Worm (Caenorhabditis elegans) whole organism, L3 larva: ENCODE measurements around the gene C09H10.9.
"Not testable (repeated sequence)": the region's sequence is repeated elsewhere in the genome, so short reads cannot be mapped to it uniquely, and the experiment has no call there.

Experiments
- R02D3.7 ChIP-seq: fragments of 150-350 bp; optimal IDR thresholded peaks from 2 replicates; lab custom pipeline; 2014; ENCODE audit warnings: missing biosample characterization, missing genetic modification characterization
- ZK546.5 ChIP-seq: sonication (generic microtip); optimal IDR thresholded peaks from 2 replicates; lab custom pipeline; 2017; ENCODE audit warnings: missing biosample characterization, missing genetic modification characterization
- aly-2 ChIP-seq: fragments of 150-350 bp; optimal IDR thresholded peaks from 2 replicates; lab custom pipeline; 2014; ENCODE audit warnings: missing biosample characterization, missing genetic modification characterization
- ceh-16 ChIP-seq: sonication (generic microtip); optimal IDR thresholded peaks from 2 replicates; lab custom pipeline; 2017; ENCODE audit warnings: missing biosample characterization, missing genetic modification characterization
- ceh-28 ChIP-seq: fragments of 150-350 bp; optimal IDR thresholded peaks from 2 replicates; lab custom pipeline; 2014; ENCODE audit warnings: missing biosample characterization, missing genetic modification reagents, missing genetic modification characterization
- ceh-82 ChIP-seq: fragments of 150-350 bp; optimal IDR thresholded peaks from 2 replicates; lab custom pipeline; 2014; ENCODE audit warnings: missing biosample characterization, missing genetic modification characterization
- ceh-9 ChIP-seq: sonication (generic microtip); optimal IDR thresholded peaks from 2 replicates; lab custom pipeline; 2018; ENCODE audit warnings: missing biosample characterization, missing genetic modification characterization
- egl-27 ChIP-seq: sonication (generic microtip); optimal IDR thresholded peaks from 4 replicates; lab custom pipeline; 2017; ENCODE audit warnings: missing biosample characterization, missing genetic modification reagents, missing genetic modification characterization
- egl-5 ChIP-seq: fragments of 150-350 bp; optimal IDR thresholded peaks from 2 replicates; lab custom pipeline; 2017; ENCODE audit warnings: missing biosample characterization, missing genetic modification reagents, missing genetic modification characterization, inconsistent platforms
- elt-1 ChIP-seq: fragments of 150-350 bp; optimal IDR thresholded peaks from 2 replicates; lab custom pipeline; 2014; ENCODE audit warnings: missing biosample characterization, missing genetic modification characterization
- elt-2 ChIP-seq: sonication (generic microtip); optimal IDR thresholded peaks from 2 replicates; lab custom pipeline; 2016; ENCODE audit warnings: missing genetic modification reagents, mild to moderate bottlenecking, missing genetic modification characterization, missing compliant biosample characterization
- elt-3 ChIP-seq, 3 experiments: fragments of 150-350 bp in 1 of 3; sonication (generic microtip) in 2 of 3; optimal IDR thresholded peaks; 2 replicates in 2 of 3; 4 replicates in 1 of 3; lab custom pipeline; 2014 to 2017; ENCODE audit warnings: missing biosample characterization in 3 of 3, missing genetic modification characterization in 3 of 3
- eor-1 ChIP-seq, 2 experiments: fragments of 150-350 bp; optimal IDR thresholded peaks; 2 replicates each; lab custom pipeline; 2014 to 2018; ENCODE audit warnings: missing biosample characterization in 2 of 2, missing genetic modification characterization in 2 of 2
- fkh-10 ChIP-seq: sonication (generic microtip); optimal IDR thresholded peaks from 2 replicates; lab custom pipeline; 2017; ENCODE audit warnings: missing biosample characterization, missing genetic modification reagents, missing genetic modification characterization
- fkh-2 ChIP-seq: fragments of 150-350 bp; optimal IDR thresholded peaks from 2 replicates; lab custom pipeline; 2014; ENCODE audit warnings: missing biosample characterization, missing genetic modification reagents, missing genetic modification characterization
- fos-1 ChIP-seq: fragments of 150-350 bp; optimal IDR thresholded peaks from 2 replicates; lab custom pipeline; 2014; ENCODE audit warnings: missing biosample characterization, missing genetic modification characterization
- hmg-11 ChIP-seq: sonication (generic microtip); optimal IDR thresholded peaks from 2 replicates; lab custom pipeline; 2016; ENCODE audit warnings: missing genetic modification characterization, missing compliant biosample characterization
- jun-1 ChIP-seq: fragments of 150-350 bp; optimal IDR thresholded peaks from 2 replicates; lab custom pipeline; 2014; ENCODE audit warnings: missing biosample characterization, missing genetic modification reagents, missing genetic modification characterization
- lin-15B ChIP-seq: fragments of 150-350 bp; optimal IDR thresholded peaks from 2 replicates; lab custom pipeline; 2014; ENCODE audit warnings: missing biosample characterization, missing genetic modification characterization
- lin-39 ChIP-seq: fragments of 150-350 bp; optimal IDR thresholded peaks from 2 replicates; lab custom pipeline; 2018; ENCODE audit warnings: missing biosample characterization, missing genetic modification reagents, missing genetic modification characterization
- lsy-12 ChIP-seq: sonication (generic microtip); optimal IDR thresholded peaks from 2 replicates; lab custom pipeline; 2016; ENCODE audit warnings: mild to moderate bottlenecking, missing genetic modification characterization, missing compliant biosample characterization
- mdl-1 ChIP-seq: fragments of 150-350 bp; optimal IDR thresholded peaks from 2 replicates; lab custom pipeline; 2014; ENCODE audit warnings: missing biosample characterization, missing genetic modification characterization
- nfya-1 ChIP-seq: sonication (generic microtip); optimal IDR thresholded peaks from 2 replicates; lab custom pipeline; 2017; ENCODE audit warnings: missing genetic modification characterization, mild to moderate bottlenecking, missing compliant biosample characterization, antibody characterized with exemption, moderate library complexity; ENCODE audit not compliant: insufficient read depth
- nhr-11 ChIP-seq: fragments of 150-350 bp; optimal IDR thresholded peaks from 2 replicates; lab custom pipeline; 2014; ENCODE audit warnings: missing biosample characterization, missing genetic modification characterization
- nhr-12 ChIP-seq: fragments of 150-350 bp; optimal IDR thresholded peaks from 2 replicates; lab custom pipeline; 2014; ENCODE audit warnings: missing biosample characterization, missing genetic modification characterization
- nhr-23 ChIP-seq: fragments of 150-350 bp; optimal IDR thresholded peaks from 2 replicates; lab custom pipeline; 2014; ENCODE audit warnings: missing biosample characterization, missing genetic modification reagents, missing genetic modification characterization
- nhr-237 ChIP-seq: fragments of 150-350 bp; optimal IDR thresholded peaks from 2 replicates; lab custom pipeline; 2014; ENCODE audit warnings: missing biosample characterization, missing genetic modification characterization
- nhr-25 ChIP-seq: sonication (generic microtip); optimal IDR thresholded peaks from 2 replicates; lab custom pipeline; 2017; ENCODE audit warnings: missing biosample characterization, missing genetic modification characterization
- nhr-28 ChIP-seq: fragments of 150-350 bp; optimal IDR thresholded peaks from 2 replicates; lab custom pipeline; 2014; ENCODE audit warnings: missing biosample characterization, missing genetic modification characterization
- nhr-43 ChIP-seq: sonication (generic microtip); optimal IDR thresholded peaks from 2 replicates; lab custom pipeline; 2016; ENCODE audit warnings: mild to moderate bottlenecking, missing genetic modification characterization, missing compliant biosample characterization; ENCODE audit not compliant: poor library complexity, severe bottlenecking
- nhr-67 ChIP-seq: fragments of 150-350 bp; optimal IDR thresholded peaks from 2 replicates; lab custom pipeline; 2014; ENCODE audit warnings: missing biosample characterization, missing genetic modification characterization
- nhr-76 ChIP-seq: fragments of 150-350 bp; sonication (generic microtip); optimal IDR thresholded peaks from 5 replicates; lab custom pipeline; 2014; ENCODE audit warnings: missing biosample characterization, missing genetic modification characterization
- nhr-77 ChIP-seq: fragments of 150-350 bp; optimal IDR thresholded peaks from 2 replicates; lab custom pipeline; 2014; ENCODE audit warnings: missing biosample characterization, missing genetic modification characterization
- pha-4 ChIP-seq: fragments of 150-350 bp; optimal IDR thresholded peaks from 2 replicates; lab custom pipeline; 2014; ENCODE audit warnings: missing biosample characterization, missing genetic modification reagents, missing genetic modification characterization
- pqm-1 ChIP-seq: fragments of 150-350 bp; optimal IDR thresholded peaks from 2 replicates; lab custom pipeline; 2017; ENCODE audit warnings: missing biosample characterization, missing genetic modification characterization, inconsistent platforms
- sea-2 ChIP-seq: fragments of 150-350 bp; sonication (generic microtip); optimal IDR thresholded peaks from 4 replicates; lab custom pipeline; 2014; ENCODE audit warnings: missing biosample characterization, missing genetic modification reagents, missing genetic modification characterization
- skn-1 ChIP-seq: fragments of 150-350 bp; optimal IDR thresholded peaks from 2 replicates; lab custom pipeline; 2014; ENCODE audit warnings: missing biosample characterization, missing genetic modification characterization
- snpc-4 ChIP-seq: fragments of 150-350 bp; optimal IDR thresholded peaks from 2 replicates; lab custom pipeline; 2014; ENCODE audit warnings: missing biosample characterization, missing genetic modification characterization
- tbx-2 ChIP-seq: sonication (generic microtip); optimal IDR thresholded peaks from 2 replicates; lab custom pipeline; 2016; ENCODE audit warnings: mild to moderate bottlenecking, missing genetic modification characterization, missing compliant biosample characterization
- unc-39 ChIP-seq: sonication (generic microtip); optimal IDR thresholded peaks from 4 replicates; lab custom pipeline; 2017; ENCODE audit warnings: missing biosample characterization, missing genetic modification characterization
- unc-62 ChIP-seq: fragments of 150-350 bp; sonication (generic microtip); optimal IDR thresholded peaks from 4 replicates; lab custom pipeline; 2014; ENCODE audit warnings: missing biosample characterization, missing genetic modification reagents, missing genetic modification characterization
- zag-1 ChIP-seq: fragments of 150-350 bp; optimal IDR thresholded peaks from 2 replicates; lab custom pipeline; 2014; ENCODE audit warnings: missing biosample characterization, missing genetic modification characterization
- ztf-11 ChIP-seq: fragments of 150-350 bp; optimal IDR thresholded peaks from 2 replicates; lab custom pipeline; 2014; ENCODE audit warnings: missing biosample characterization, missing genetic modification characterization
- ztf-4 ChIP-seq: fragments of 150-350 bp; optimal IDR thresholded peaks from 2 replicates; lab custom pipeline; 2014; ENCODE audit warnings: missing biosample characterization, missing genetic modification characterization

The C09H10.9 gene

ce11 chrII:11112419-11112818 is 8.2 kb downstream of the C09H10.9 start, which contains the start of gene mat-2:
TSS of gene mat-2 (plus strand) at chrII:11112719.
- TF ChIP-seq hmg-11 = no peak
- TF ChIP-seq nhr-12 = no peak
- no peak for TF ChIP-seq sea-2 (GFP tag; lab: Kevin White, UChicago)
- no peak for TF ChIP-seq ZK546.5 (tag; lab: Kevin White, UChicago)
- no peak for TF ChIP-seq nhr-11 (tag; lab: Kevin White, UChicago)
- no peak for TF ChIP-seq lsy-12 (tag; lab: Kevin White, UChicago)
- no peak for TF ChIP-seq mdl-1 (tag; lab: Kevin White, UChicago)
- no peak for TF ChIP-seq fkh-2 (tag; lab: Kevin White, UChicago)
- no peak for TF ChIP-seq ztf-4 (tag; lab: Kevin White, UChicago)
- no peak for TF ChIP-seq zag-1 (tag; lab: Kevin White, UChicago)
- TF ChIP-seq ceh-82 (tag; lab: Kevin White, UChicago) = no peak
- TF ChIP-seq tbx-2 (tag; lab: Kevin White, UChicago) = no peak

ce11 chrII:11121800-11122199 is 17.5 kb downstream of the C09H10.9 start, which contains the start of gene W10C6.2:
TSS of gene W10C6.2 (minus strand) at chrII:11121900.
- not testable (repeated sequence) for TF ChIP-seq unc-39, elt-2, nhr-12

ce11 chrII:11125059-11125594 is 20.9 kb downstream of the C09H10.9 start:
- TF ChIP-seq nhr-23 (no peak), snpc-4 (no peak), unc-39 (no peak), eor-1 (tag; optimal IDR thresholded peaks at IDR 0.05; lab: Kevin White, UChicago) (no peak), R02D3.7 (tag; lab: Kevin White, UChicago) (no peak), nhr-67 (no peak)

- TF ChIP-seq fkh-10 (GFP tag; lab: Kevin White, UChicago) (peak; percentile 9), ztf-4 (tag; lab: Kevin White, UChicago) (no peak), lin-39 (tag; lab: Kevin White, UChicago) (peak; percentile 96), lsy-12 (tag; lab: Kevin White, UChicago) (peak; percentile 1), nhr-76 (tag; lab: Kevin White, UChicago) (no peak), egl-5 (tag; lab: Kevin White, UChicago) (no peak), ceh-9 (no peak), nhr-237 (tag; lab: Kevin White, UChicago) (no peak), elt-2 (peak; percentile 16), nhr-11 (tag; lab: Kevin White, UChicago) (no peak), pqm-1 (tag; lab: Kevin White, UChicago) (peak; percentile 28), nhr-77 (tag; lab: Kevin White, UChicago) (no peak), zag-1 (tag; lab: Kevin White, UChicago) (no peak), egl-27 (no peak), tbx-2 (tag; lab: Kevin White, UChicago) (no peak), aly-2 (tag; lab: Kevin White, UChicago) (no peak), mdl-1 (tag; lab: Kevin White, UChicago) (no peak), fos-1 (tag; lab: Kevin White, UChicago) (no peak), ztf-11 (tag; lab: Kevin White, UChicago) (no peak), nhr-43 (tag; lab: Kevin White, UChicago) (no peak), R02D3.7 (tag; lab: Kevin White, UChicago) (no peak), unc-62 (GFP tag; lab: Kevin White, UChicago) (no peak), nhr-25 (tag; lab: Kevin White, UChicago) (peak; percentile 65), ceh-82 (tag; lab: Kevin White, UChicago) (no peak), lin-15B (tag; lab: Kevin White, UChicago) (peak; percentile 79), nhr-67 (no peak), ceh-28 (no peak), snpc-4 (peak; percentile 58), unc-39 (no peak), sea-2 (GFP tag; lab: Kevin White, UChicago) (no peak), skn-1 (no peak), ceh-16 (no peak), elt-3 (tag; optimal IDR thresholded peaks at IDR 0.05; lab: Kevin White, UChicago) (no peak), nhr-28 (tag; lab: Kevin White, UChicago) (no peak), nhr-23 (peak; percentile 84), hmg-11 (peak; percentile 35), ZK546.5 (tag; lab: Kevin White, UChicago) (no peak), nfya-1 (peak; percentile 93), pha-4 (tag; lab: Kevin White, UChicago) (peak; percentile 84), elt-1 (tag; lab: Kevin White, UChicago) (no peak), jun-1 (no peak), fkh-2 (tag; lab: Kevin White, UChicago) (no peak)
Measured at ce11 chrII:11126312-11127000, 22.2 kb downstream of the C09H10.9 start, which contains the start of the genes rps-9 and lsm-1. TSS of gene rps-9 (minus strand) at chrII:11126362. TSS of gene lsm-1 (plus strand) at chrII:11126950.
